Fruit fly (Drosophila melanogaster): ENCODE data around the gene CG34426.

The CG34426 gene

DNA sequence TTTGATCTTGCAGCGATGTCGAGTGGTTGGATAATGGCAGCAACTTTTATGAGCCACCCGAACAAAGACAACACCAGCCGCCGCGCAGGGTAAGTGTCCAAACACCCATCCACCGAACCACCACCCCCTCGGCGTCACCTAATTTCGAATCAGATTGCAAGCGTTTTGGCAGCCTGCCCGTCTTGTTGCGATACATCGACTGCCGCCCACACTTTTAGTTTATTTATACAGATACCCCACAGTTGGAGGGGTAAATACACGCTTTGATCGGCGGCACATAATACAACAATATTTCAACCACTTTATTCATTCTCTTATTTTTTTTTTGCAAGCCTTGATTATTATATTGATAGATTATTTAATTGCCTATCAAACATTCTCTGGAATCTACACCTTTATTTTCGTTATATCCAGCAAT lies 39.2 kb upstream of the CG34426 start (continued):
- TF ChIP-seq inv (GFP tag; IDR thresholded peaks at IDR 0.05; ENCODE audit: partially characterized antibody) (no peak), MTF-1 (GFP tag; optimal IDR thresholded peaks at IDR 0.05; ENCODE audit: borderline replicate concordance) (no peak), NC2α (GFP tag; optimal IDR thresholded peaks at IDR 0.05) (no peak), CG12942 (GFP tag; optimal IDR thresholded peaks at IDR 0.05) (no peak), gcm (GFP tag; optimal IDR thresholded peaks at IDR 0.05) (no peak), Fer2 (tag; optimal IDR thresholded peaks at IDR 0.05) (no peak), zfh2 (GFP tag; optimal IDR thresholded peaks at IDR 0.05) (peak; percentile 28), peb (GFP tag; IDR thresholded peaks at IDR 0.05) (no peak), CG31365 (tag; optimal IDR thresholded peaks at IDR 0.05) (no peak), tna (GFP tag; IDR thresholded peaks at IDR 0.05; ENCODE audit: partially characterized antibody) (peak; percentile 91), CG11093 (GFP tag; IDR thresholded peaks at IDR 0.05) (no peak), sd (tag; optimal IDR thresholded peaks at IDR 0.05) (no peak), dati (GFP tag; IDR thresholded peaks at IDR 0.05) (no peak), CG10267 (tag; optimal IDR thresholded peaks at IDR 0.05) (no peak), HLH4C (GFP tag; IDR thresholded peaks at IDR 0.05; ENCODE audit: partially characterized antibody) (0 out of 3 replicates have a peak, but pooled peaks have one; percentile 37), kni (GFP tag; optimal IDR thresholded peaks at IDR 0.05) (no peak), Oaz (GFP tag; IDR thresholded peaks at IDR 0.05) (no peak), CG13894 (tag; optimal IDR thresholded peaks at IDR 0.05) (no peak), Myb (GFP tag; optimal IDR thresholded peaks at IDR 0.05) (no peak), chif (GFP tag; optimal IDR thresholded peaks at IDR 0.05) (peak; percentile 10 to 55), row (GFP tag; IDR thresholded peaks at IDR 0.05) (peak; percentile 76), bbx (GFP tag; IDR thresholded peaks at IDR 0.05; ENCODE audit: partially characterized antibody) (no peak), p53 (GFP tag; optimal IDR thresholded peaks at IDR 0.05) (no peak), CG13775 (GFP tag; optimal IDR thresholded peaks at IDR 0.05) (no peak), hbn (GFP tag; IDR thresholded peaks at IDR 0.05; ENCODE audit: partially characterized antibody) (no peak), CG11085 (GFP tag; IDR thresholded peaks at IDR 0.05) (0 out of 2 replicates have a peak, but pooled peaks have one; percentile 44), CG34224 (GFP tag; IDR thresholded peaks at IDR 0.05; ENCODE audit: partially characterized antibody) (peak; percentile 65), maf-S (GFP tag; optimal IDR thresholded peaks at IDR 0.05) (no peak), jing (GFP tag; optimal IDR thresholded peaks at IDR 0.05) (no peak), CG11456 (GFP tag; IDR thresholded peaks at IDR 0.05) (0 out of 3 replicates have a peak, but pooled peaks have one; percentile 65), chm (GFP tag; IDR thresholded peaks at IDR 0.05) (no peak; the same call in 1 of the 2 replicates), CG7556 (GFP tag; optimal IDR thresholded peaks at IDR 0.05) (peak; percentile 26), pita (GFP tag; optimal IDR thresholded peaks at IDR 0.05) (no peak), Mrtf (GFP tag; IDR thresholded peaks at IDR 0.05) (peak; percentile 72; the same call in 2 of the 3 replicates), Jarid2 (GFP tag; optimal IDR thresholded peaks at IDR 0.05) (no peak), Optix (GFP tag; IDR thresholded peaks at IDR 0.05) (no peak), da (GFP tag; optimal IDR thresholded peaks at IDR 0.05) (no peak), B-H1 (GFP tag; IDR thresholded peaks at IDR 0.05) (peak; percentile 32; the same call in 2 of the 3 replicates), jigr1 (GFP tag; IDR thresholded peaks at IDR 0.05) (no peak), Hr51 (GFP tag; optimal IDR thresholded peaks at IDR 0.05) (peak in 1 of 2 experiments; percentile 66), ac (GFP tag; optimal IDR thresholded peaks at IDR 0.05) (no peak), Dbx (GFP tag; IDR thresholded peaks at IDR 0.05) (0 out of 3 replicates have a peak, but pooled peaks have one; percentile 32), Sin3A (optimal IDR thresholded peaks at IDR 0.05) (no peak), hkb (optimal IDR thresholded peaks at IDR 0.05) (no peak), hkb (GFP tag; IDR thresholded peaks at IDR 0.05) (0 out of 2 replicates have a peak, but pooled peaks have one; percentile 28), Sox100B (GFP tag; optimal IDR thresholded peaks at IDR 0.05) (no peak), CG6272 (GFP tag; IDR thresholded peaks at IDR 0.05) (no peak; the same call in 1 of the 2 replicates), Gug (GFP tag; IDR thresholded peaks at IDR 0.05) (peak; percentile 19; the same call in 1 of the 4 replicates), pzg (GFP tag; optimal IDR thresholded peaks at IDR 0.05) (no peak), her (GFP tag; optimal IDR thresholded peaks at IDR 0.05) (no peak), nau (GFP tag; optimal IDR thresholded peaks at IDR 0.05) (no peak)

All from whole organism, embryonic.